Worm (Caenorhabditis elegans) whole organism, dauer: Measurements from ENCODE around the gene lgc-35.

ENCODE experiments used
- unc-62 ChIP-seq: sonication (generic microtip); optimal IDR thresholded peaks from 2 replicates; lab custom pipeline; 2017; ENCODE audit warnings: missing biosample characterization, missing genetic modification reagents, missing genetic modification characterization

The lgc-35 gene

DNA sequence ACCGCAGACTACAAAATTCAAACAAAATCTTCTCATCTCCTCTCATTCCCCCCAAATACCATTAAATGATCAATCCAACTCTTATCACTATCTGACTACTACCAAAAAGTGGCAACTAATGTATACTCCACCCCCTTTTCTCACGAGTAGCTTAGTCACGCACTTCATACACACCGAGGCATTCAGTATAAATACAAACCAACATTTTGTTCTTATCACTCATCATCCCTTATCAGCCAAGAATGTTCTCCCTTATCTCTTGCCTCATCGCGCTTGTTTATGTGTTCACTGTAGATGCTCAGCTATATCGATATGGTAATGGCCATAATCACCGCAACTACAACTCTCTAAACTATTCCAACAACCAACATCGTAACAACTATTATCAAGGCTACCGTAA lies 16.5 kb downstream of the lgc-35 start, which contains the start of gene Y46G5A.36:
Gene Y46G5A.36, plus strand, starts transcription at position 243 of the 400 bp plus-strand sequence.
- no peak for TF ChIP-seq unc-62 (GFP tag; lab: Kevin White, UChicago)

DNA sequence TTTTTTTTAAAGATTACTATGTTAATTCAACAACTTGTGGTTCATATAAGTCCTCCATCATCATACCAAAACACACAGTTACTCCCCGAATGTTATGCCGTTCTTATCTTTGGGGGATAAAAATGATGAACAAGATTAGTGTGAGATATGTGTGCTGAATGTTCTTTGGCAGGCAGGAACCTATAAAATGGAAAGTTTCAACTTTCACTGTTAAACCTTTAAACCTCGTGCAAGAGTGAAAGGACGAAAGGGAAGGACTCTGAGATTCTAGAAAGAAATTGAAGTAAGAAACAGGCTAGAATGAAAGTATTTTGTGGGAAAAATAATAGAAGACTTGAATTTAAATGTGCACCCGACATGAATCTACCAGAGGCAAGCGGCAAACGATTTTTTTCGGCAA lies 20.0 kb downstream of the lgc-35 start:
- no peak for TF ChIP-seq unc-62 (GFP tag; lab: Kevin White, UChicago)

DNA sequence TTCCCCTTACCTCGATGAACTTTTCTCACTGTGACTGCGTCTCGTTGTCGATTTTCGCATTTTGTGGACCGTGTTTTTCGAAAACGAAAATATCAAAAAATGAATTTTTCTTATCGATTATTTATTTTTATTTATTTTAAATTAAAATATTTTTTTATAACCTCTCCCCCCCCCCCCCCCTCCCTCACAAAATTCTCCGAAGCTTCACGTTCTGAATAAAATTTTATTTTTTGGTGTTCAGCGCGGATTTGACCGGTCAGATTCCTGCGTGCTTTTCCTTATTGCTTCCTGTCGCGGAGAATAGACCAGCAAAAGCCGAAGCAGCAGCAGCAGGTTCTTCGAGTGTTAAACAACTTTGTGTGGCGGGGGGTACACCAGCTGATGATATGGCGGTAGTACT lies 21.5 kb downstream of the lgc-35 start, which contains the start of gene Y46G5A.22:
Gene Y46G5A.22, minus strand, starts transcription at position 101 of the 400 bp plus-strand sequence.
- no peak for TF ChIP-seq unc-62 (GFP tag; lab: Kevin White, UChicago)

DNA sequence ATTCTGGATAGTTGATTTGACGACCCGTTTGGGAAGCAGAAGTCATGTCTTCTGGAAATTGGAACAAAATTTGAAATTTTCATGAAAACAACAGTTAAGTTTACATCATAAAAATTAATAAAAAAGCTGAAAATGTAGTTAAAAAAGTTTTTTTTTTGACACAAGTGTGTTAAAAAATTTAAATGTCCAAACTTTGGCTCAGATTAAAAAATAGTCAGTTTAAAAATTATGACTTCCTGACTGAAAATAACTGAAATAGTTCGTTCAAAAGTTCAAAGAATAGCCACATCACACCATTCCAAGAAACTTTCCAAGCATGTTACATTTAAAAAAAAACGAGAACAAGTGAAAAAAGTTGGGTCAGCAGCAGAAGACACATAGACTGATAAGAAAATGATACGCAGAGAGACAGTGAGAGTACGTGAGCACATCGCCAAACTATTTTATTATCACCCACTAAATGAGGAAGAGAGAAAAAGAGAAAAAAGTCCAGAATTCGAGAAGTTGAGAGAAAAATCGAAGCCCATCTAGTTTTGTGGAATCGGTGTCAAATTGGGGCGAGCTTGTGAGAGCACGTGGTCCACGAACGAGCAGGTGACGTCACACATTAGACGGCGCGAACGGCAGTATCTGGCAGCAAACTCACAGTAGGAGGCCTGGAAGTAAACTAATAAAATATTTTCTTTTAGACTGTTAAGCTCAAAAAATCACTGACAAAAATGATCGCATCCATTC lies 23.4 kb downstream of the lgc-35 start, which contains the start of gene acl-7:
Gene acl-7, minus strand, starts transcription at position 51 of the 735 bp plus-strand sequence.
- no peak for TF ChIP-seq unc-62 (GFP tag; lab: Kevin White, UChicago)

DNA sequence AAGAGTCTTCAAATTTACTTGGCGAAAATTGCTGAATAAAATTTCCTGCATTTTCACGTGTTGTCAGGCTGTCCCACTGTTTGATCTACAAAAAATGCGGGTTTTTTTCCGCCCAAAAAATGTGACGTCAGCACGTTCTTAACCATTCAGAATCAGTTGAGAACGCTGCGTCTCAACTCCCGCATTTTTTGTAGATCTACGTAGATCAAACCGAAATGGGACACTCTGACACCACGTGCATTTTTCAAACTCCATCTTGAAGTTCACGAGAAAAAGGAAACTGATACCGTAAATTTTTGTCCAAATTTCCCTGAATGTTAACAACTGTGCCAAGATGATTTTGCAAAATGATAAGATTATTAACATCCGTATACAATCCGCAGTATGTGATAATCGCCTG lies 26.7 kb downstream of the lgc-35 start:
- no peak for TF ChIP-seq unc-62 (GFP tag; lab: Kevin White, UChicago)

DNA sequence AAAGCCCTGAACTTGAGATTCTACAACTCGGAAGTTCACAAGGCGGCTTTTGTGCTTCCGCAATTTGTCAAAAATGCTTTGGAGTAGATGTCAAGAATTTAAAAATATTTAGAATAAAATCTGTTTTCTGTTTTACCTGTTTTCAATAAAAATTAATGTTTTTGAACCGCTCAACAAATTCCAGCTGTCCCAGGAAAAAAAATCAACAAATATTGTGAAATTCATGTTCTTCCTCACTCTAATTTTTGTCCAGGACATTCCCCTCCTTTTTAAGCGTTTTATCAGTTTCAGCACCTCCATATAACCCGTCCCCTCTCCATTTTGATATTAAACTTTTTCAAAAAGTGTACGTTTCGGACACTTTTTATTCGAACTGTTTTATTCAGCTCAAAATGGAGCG lies 29.2 kb downstream of the lgc-35 start, which contains the start of gene Y46G5A.20:
Gene Y46G5A.20, plus strand, starts transcription at position 301 of the 400 bp plus-strand sequence.
- TF ChIP-seq unc-62 (GFP tag; lab: Kevin White, UChicago): no peak

DNA sequence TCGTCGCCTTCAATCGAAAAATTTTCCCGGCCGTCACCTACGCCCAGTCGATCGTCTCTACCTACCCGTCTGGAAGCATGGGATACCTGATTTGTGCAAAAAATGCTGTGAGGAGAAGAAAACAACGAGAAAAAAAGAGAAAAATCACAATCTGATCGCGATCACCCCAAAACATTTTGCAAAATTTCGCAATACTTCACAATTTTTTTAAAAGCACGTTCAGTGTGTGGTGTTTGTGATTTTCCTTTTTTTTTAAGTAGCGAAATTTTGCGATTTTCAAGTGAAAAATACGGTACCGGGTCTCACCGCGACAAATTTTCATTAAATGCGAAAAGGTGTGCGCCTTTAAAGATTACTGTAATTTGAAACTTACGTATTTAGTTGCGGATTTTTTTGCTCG lies 30.2 kb downstream of the lgc-35 start:
- TF ChIP-seq unc-62 (GFP tag; lab: Kevin White, UChicago): no peak

DNA sequence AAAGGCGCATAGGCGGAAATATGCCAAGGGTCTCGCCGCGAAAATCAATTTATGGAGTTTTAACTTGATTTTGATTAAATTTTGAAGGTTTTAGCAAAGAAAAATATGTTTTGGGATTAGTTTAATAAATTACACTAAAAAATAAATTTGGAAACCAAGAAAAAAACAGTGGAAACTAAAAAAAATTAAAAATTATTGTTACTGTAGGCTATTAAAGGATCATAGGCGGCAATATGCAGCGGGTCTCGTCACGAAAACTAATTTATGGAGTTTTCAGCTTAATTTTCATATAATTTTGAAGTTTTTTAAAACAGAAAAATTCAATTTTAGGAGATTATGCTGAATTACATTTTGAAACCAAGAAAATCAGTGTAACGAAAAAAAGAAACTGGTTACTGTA lies 31.2 kb downstream of the lgc-35 start:
- no peak for TF ChIP-seq unc-62 (GFP tag; lab: Kevin White, UChicago)

DNA sequence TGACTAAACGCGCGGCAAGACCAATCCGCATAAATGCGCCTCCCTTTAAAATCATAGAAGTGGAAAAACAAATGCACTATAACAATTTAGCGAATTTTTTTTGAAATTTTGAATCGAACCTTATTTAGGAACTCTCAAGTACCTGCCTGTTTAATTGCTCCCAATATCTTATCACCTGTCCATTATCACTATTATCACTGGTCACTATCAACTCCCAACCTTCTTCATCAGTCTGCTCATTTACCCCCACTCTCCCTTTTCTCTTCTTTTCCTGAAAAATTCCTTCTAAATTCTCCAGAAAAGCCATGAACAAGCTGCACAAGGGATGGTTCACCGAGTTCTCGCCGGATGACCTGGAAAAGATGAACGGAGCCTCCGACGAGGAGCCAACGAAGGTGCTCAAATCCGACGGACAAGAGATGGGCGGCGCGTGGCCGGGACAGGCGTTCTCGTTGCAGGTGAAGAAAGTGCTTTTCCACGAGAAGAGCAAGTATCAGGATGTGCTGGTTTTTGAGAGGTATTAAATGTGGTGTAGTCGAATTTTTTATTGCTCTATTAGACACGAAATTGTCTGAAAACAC lies 33.3 kb downstream of the lgc-35 start, which contains the start of gene spds-1:
Gene spds-1, plus strand, starts transcription at position 298 of the 581 bp plus-strand sequence.
- no peak for TF ChIP-seq unc-62 (GFP tag; lab: Kevin White, UChicago)

DNA sequence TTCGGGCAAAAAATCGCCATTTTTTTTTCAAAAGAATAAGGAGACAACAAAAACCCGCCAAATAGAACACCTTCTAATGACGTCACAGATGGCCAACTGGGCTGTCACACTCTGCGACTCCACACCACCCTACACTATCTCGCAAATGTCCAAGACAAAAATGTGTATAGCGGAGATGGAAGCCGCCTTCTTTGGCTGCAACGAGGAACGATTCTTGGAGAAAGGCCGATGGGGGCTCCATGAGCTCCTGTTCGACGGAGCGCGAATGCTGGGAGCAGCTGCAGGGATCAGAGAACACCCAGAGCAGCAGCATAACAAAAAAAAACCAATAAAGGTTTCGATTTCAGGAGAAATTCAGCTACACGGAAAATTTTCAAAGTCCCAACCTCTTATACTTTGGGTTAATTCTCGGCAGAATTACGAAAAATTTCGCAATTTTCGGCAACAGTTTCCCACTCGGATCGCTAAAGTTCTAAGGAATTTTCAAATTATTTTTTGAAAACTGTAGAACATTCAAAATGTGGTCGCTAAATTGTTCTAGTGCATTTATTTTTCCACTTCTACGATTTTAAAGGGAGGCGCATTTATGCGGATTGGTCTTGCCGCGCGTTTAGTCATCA lies 34.1 kb downstream of the lgc-35 start:
- no peak for TF ChIP-seq unc-62 (GFP tag; lab: Kevin White, UChicago)

DNA sequence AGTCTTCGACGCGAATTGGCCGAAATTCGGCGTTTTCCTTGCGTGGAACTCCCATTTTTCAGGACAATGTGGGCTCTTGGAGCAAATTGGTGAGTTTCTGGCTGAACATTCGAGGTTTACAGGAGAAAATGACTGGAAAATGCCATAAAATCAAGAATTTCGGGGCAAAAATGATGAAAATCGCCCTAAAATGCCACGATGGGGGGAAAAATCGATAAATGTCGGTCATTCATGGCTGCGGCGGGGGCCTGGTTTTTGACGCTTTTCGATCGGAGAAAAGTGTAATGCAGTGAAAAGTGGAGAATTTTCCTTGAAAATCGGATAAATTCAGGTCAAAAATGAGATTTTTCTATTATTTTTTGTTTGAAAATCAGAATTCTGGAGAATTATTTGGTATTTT lies 34.8 kb downstream of the lgc-35 start, which contains the start of the genes Y46G5A.18 and Y46G5A.47:
Gene Y46G5A.18, minus strand, starts transcription at position 101 of the 400 bp plus-strand sequence.
Gene Y46G5A.47, minus strand, starts transcription at position 146 of the 400 bp plus-strand sequence.
- TF ChIP-seq unc-62 (GFP tag; lab: Kevin White, UChicago): no peak

DNA sequence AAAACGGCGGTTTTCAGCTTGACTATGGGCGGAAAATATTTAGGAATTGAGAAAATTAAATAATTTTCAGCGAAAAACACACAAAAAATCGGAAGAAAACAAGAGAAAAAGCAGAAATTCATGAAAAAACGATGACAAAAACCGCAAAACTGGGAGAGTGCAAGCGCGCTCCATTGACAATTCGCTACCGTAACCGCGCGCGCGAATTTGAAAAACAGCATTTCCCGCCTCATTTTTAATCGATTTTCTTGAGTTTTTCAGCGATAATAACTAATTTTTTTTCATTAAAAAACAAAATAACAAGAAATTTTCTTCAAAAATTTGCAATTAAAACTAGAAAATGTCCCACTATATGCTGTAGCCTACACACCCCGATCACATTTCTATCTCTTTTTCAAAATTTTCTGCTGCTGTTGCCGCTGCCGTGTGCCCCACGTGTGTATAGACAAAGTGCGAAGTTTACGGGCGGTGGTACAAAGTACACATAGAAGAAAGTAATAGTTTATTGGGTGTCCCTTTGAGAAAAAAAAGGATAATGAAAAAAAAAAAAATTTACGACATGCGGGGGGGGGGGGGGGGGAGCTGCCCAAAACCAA lies 39.9 kb downstream of the lgc-35 start:
- TF ChIP-seq unc-62 (GFP tag; lab: Kevin White, UChicago): no peak

DNA sequence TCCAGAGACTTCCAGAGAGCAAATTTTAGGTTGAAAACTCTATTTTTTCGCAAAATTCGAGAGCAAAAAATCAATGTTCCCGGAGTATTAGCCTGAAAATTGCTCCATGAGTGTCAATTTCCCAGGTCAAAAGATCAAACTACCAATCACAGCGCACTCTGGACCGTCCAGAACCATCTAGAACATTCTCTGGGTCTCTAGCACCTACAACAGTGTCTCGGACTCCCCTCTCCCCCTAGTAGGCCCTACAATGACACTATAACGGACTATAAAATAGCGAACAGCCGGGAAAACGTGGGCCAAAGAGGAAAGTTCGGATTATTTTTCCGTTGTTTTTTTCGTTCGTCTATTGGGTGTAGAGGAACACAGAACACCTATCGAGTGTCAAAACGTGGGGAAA lies 40.6 kb downstream of the lgc-35 start:
- TF ChIP-seq unc-62 (GFP tag; lab: Kevin White, UChicago): no peak

DNA sequence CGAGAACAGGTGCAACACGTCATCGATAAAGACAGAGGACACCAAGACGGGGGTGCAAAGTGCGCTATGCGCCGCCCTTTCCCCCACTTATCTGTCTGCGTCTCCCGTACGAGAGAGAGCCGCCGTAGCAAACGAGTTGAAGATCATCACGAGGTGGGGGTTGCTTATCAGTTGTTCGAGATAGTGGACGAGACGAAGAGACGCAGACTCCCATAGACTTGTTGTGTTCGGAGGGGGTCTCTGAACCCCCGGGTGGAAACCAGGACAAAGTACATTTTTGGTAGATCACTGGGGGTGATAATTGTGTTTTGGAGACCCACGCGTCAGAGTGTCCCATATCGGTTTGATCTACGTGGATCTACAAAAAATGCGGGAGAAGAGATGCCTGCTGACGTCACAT lies 41.1 kb downstream of the lgc-35 start:
- TF ChIP-seq unc-62 (GFP tag; lab: Kevin White, UChicago): no peak

DNA sequence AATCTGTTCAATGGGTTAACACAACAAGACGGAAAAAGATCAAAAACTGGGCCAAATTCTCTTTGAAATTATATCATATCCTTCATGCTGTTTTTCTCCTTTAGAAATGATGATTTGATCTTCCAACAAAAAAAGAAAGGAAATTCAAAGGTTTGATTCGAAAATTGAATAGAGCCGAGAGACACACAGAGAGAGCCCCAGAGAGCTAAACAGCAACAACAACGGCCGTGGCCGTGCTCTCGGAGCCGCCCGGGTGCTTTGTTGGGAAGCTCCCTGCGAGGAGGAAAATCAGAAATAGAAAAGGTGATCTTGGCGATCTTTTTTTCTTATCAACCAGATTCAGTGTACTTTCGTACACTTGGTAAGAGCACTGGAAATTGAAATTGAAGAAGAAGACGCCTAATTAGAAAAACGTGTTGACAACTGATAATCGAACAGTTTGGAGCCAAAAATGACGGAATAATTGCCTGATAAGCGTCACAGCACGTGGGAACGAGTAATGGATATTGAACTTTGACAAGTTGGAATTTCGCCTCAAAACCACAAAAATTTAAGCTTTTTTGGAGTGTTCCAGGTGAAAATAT lies 42.7 kb downstream of the lgc-35 start:
- TF ChIP-seq unc-62 (GFP tag; lab: Kevin White, UChicago): no peak
